Worm (Caenorhabditis elegans) whole organism, dauer: ENCODE data around the gene F27C8.3.
"Not testable (repeated sequence)": the region's sequence is repeated elsewhere in the genome, so short reads cannot be mapped to it uniquely, and the experiment has no call there.

Experiments
- unc-62 ChIP-seq: sonication (generic microtip); optimal IDR thresholded peaks from 2 replicates; lab custom pipeline; 2017; ENCODE audit warnings: missing biosample characterization, missing genetic modification reagents, missing genetic modification characterization

F27C8.3 gene

DNA sequence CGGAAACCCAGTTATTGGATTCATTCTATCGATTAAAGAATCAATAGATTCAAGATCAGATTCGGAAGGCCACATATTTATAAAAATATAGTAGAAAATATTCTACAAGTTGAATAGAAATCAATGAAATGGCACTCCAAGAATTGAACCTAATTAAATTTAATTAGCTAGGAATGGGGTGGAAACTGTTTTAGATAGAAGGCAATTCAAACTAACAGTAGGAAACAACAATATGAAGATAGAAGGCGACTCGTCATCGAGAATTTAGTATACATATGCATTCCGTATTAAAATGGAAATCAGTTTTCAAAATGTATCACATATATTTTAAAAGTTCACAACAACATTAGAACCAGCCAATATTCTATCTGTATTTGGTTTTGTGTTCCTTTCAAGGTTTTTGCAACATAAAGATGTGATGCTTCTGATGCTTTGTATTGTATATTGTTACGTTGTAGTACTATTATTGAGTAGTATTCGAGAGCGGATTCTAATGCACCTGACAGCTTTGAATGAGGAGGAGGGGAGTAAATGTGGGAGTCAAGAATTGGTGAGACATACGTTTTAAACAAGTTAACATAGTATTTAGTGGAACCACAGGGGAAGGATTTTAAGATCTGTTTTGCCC lies at the start of gene F27C8.3, which contains the start of gene F27C8.2:
Gene F27C8.3, minus strand, starts transcription at position 101 of the 628 bp plus-strand sequence.
Gene F27C8.2, plus strand, starts transcription at position 578 of the 628 bp plus-strand sequence.
- not testable (repeated sequence) for TF ChIP-seq unc-62

DNA sequence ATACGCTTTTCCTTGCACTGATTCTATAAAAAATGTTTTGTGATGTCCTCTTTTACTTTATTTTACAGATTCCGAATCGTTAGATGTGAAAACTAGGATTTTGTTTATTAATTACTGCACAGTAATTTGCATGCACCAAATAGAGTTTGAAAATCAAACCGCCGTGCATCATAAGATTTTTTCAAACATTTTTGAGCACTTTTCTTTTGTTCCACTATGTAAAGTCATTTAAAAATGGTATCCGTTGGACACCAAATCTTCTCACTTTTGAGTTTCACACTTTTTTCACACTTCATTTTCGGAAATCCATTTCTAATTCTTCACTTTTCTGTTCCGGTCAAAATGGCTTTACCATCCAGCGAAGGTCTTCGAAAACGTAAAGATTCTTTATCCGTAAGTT lies 47.5 kb upstream of the F27C8.3 start, which contains the start of gene degl-2:
Gene degl-2, plus strand, starts transcription at position 301 of the 400 bp plus-strand sequence.
- no peak for TF ChIP-seq unc-62

DNA sequence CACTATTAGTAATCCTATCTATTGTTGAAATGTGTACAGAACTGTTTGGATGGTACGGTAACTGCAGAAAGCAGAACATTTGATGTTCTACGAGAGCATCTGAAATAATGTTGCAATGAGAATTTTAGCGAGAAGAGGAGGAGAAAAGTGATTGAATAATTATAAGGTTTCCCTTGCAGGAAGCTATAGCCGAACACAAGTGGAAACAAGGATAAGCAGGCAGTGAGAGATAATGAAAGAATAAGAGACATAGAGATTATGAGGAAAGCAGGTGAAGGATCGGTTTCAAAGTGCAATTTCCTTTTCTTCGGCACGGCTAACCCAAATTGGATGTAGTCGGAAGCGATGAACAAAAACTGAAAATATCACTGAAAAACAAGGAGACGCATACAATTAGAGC lies 46.2 kb upstream of the F27C8.3 start, which contains the start of gene del-2:
Gene del-2, minus strand, starts transcription at position 101 of the 400 bp plus-strand sequence.
- no peak for TF ChIP-seq unc-62

DNA sequence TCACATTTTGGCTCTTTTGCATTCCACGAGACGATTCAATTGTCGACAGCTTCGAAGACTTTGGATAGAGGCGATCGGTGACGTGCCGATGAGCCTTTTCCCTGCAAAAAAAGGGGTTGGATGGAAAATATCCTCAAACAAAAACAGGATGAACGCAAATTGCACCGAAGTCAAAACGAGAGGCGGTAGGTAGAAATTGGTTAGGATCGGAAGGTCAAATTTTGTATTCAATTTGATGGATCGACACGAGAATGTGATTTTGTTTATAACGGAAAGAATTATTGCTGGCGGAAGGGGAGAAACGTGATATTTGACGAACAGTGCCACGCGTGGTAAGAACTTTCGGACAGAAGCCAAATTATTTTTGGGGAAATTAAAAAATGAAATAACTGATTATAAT lies 39.2 kb upstream of the F27C8.3 start, which contains the start of gene mca-1:
Gene mca-1, minus strand, starts transcription at position 101 of the 400 bp plus-strand sequence.
- no peak for TF ChIP-seq unc-62

DNA sequence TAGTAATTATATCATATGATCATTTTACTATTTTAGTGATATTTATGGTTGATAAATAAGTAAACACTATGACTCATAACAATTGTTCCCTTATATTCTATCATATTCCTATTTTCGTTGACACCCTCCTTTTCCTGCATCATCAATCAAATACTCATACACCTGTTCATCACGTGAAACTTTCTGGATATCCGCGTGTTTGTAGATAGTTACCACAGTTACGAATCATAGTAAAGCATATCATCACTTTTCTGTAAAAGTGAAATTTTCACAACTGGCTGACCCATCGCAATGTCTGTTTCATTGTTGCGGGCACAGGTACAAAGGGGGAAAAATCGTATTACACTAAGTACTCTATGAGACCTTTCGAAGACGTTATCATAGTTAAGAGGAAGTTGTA lies 38.2 kb upstream of the F27C8.3 start:
- TF ChIP-seq unc-62: no peak

DNA sequence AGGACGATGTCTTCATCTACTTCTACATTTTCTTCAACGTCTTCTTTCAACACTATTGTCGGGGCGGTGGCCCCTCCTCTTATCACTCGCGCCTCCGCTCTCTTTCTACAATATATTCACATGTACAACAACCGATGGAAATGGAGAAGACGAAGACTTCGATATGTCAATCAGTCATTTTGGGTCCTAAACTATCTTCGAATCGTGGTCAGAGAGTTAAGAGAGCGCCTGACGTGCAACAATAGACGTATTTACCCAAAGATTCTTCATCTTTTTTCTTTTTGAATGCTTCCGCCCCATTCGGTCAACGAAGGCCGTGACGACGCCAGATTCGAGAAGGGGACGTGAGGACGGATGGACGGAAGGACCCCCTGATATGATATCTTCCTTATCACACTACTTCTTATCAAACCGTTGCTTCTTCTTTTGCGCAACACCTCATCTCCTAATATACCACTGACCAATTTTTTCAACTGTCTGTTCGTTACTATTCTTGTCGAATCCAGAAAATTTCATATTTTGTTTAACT lies 37.4 kb upstream of the F27C8.3 start:
- no peak for TF ChIP-seq unc-62

DNA sequence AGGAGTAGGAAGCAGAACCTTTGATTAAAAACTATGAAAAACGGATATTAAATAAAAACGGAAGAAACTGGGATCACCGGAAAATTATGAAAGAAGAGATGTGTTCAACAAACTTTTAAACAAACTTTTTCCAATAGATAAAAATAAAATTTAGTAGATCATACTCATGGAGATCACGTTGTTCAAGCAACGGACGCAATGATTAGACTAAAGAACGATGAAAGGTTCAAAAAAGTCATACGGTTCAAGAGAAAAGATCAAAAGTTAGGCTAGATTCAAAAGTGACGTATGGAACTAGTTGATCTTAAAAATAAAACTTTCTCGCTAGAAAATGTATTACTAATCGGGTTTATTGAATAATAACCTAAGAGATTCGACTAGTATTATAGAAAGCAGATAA lies 36.4 kb upstream of the F27C8.3 start:
- no peak for TF ChIP-seq unc-62

DNA sequence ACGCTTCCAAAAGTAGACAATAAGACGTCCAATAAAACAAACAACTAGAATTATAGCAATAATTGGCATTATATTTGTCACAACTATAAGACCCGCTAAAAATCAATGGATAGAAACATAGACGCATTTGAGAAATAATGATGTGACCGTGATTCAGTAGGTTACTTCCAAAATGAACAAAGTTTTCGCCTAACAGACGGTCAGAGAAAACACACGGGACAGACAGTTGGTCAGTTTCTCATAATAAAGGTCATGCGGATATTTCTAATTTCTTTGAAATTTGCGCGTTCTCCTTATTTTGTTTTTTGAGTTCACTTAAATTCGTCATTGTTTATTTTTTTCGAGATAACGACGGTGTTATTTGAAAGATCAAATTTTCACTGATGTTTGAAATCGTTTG lies 35.9 kb upstream of the F27C8.3 start:
- TF ChIP-seq unc-62: no peak

DNA sequence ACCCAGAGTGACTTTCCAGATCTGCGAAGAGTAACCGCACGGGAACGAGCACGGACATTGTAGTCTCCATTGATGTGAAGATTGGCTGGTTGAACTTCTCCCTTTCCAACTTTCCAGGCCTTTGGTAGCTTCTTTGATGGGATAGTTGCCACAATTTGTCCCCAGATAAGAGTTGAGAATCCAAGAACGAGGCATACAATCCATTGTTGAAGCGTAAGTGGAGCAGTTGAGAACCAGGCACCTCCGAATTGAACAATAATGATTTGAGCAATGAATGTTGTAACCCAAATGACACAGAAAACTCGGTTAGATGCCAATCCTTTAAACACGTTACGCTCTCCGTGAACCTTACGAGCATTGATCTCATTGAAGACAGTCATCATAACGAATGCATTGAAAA lies 31.4 kb upstream of the F27C8.3 start:
- no peak for TF ChIP-seq unc-62

DNA sequence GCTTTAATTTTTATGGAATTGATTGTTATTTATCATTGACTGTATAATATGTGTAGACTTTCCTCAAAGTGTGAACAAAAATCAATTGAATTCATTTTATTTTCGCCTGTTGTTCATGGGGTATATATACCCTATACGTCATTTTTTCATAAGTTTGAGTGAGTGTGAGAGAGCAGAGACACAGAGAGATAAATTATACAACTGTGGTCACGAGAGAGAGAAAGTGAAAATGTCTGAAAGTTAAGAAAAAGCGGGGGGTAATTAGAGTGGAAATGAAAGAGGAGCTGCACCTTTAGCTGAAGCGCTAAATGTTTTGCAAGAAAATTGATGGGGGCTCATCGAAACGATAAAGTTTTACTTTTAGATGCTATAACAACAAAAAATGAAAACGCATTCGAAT lies 30.1 kb upstream of the F27C8.3 start:
- TF ChIP-seq unc-62: no peak

DNA sequence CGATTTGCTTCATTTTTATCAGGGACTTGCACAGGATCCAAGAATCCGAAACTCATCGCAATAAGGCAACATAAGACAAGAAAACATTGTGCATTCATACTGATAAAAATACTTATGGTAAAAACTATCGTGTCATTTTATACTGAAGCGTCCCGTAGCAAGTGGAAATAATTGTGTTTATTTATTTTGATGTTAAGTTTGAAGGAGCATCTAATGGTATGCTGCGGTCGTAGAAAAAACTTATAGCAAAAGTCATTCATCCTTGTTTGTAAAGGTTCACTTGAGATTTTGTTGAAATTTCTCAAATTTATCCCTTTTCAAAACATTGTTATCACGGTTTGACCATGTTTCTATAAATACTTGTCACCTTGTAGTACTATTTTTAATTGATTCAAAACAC lies 29.3 kb upstream of the F27C8.3 start, which contains the start of gene W09C2.10:
Gene W09C2.10, minus strand, starts transcription at position 101 of the 400 bp plus-strand sequence.
- TF ChIP-seq unc-62: no peak

DNA sequence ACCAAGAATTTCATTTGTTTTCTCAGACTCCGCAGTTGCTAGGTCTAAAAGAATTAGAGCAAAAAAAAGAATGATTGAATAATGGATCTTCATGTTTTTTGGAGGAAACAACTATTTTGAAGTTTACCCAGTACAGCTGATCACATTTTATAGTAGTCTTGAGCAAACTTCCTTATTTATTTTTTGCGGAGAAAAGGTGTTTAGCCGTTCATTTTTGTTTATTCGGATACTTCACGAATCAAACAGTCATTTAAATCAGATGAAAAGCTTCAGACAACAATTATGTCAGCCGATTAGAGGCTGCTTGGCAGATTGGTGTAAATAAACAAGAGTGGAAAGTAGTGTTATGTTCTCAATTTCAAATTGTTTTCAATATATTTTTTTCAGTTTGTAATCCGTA lies 28.6 kb upstream of the F27C8.3 start, which contains the start of gene W09C2.8:
Gene W09C2.8, minus strand, starts transcription at position 101 of the 400 bp plus-strand sequence.
- TF ChIP-seq unc-62: no peak

DNA sequence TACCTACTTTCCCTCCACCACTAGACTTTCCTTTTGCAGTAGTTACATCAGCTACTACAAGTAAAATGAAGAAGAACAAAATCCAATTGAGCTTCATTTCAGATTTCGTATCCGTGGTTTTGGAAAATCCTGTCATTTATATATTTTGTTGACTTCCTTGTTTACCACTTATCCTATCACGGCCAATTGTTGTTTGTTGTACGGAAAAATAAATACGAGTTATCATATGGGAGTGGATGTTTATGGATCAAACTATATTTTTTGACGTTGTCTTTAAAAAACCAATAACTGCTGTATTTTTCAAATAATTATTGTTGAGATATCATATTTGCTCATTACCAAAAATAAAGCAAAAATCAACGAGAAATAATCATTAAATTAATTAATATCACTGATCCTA lies 27.6 kb upstream of the F27C8.3 start, which contains the start of gene W09C2.9:
Gene W09C2.9, minus strand, starts transcription at position 101 of the 400 bp plus-strand sequence.
- no peak for TF ChIP-seq unc-62

DNA sequence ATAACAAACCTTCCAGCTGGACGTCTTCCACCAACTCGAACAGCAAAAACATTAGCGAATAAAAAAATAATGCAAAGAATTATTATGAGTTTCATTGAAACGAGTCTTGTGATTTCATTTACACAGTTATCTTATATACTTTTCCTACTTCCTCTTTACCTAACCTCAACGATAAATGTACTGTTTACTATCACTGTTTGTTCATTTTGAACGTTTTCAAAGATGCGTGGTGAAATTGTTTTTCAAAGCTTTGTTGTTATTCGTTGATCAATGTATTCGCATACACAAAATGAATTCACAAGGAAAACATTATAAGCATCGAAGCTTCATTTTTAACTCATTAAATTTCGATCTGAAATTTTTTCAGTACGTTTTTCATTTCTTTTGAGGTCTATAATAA lies 26.6 kb upstream of the F27C8.3 start, which contains the start of gene W09C2.7:
Gene W09C2.7, minus strand, starts transcription at position 101 of the 400 bp plus-strand sequence.
- TF ChIP-seq unc-62: no peak

DNA sequence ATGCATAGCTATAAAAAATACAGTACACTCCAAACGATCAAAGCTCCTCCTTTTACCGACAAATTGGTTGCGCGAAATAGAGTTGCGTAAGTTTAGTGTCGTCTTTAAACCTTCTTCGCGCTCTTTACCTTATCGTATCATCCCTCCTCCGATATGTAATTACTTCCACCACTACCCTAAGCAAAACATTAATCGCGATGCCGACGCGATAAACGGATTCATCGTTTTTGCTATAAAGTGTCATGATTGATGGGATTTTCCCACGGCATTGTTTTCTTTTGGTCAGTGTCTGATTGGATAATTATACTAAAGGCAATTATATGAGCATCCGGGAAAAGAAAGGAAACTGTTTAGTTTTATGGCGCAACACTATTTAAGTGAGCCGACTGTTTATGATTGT lies 23.2 kb upstream of the F27C8.3 start:
- no peak for TF ChIP-seq unc-62

DNA sequence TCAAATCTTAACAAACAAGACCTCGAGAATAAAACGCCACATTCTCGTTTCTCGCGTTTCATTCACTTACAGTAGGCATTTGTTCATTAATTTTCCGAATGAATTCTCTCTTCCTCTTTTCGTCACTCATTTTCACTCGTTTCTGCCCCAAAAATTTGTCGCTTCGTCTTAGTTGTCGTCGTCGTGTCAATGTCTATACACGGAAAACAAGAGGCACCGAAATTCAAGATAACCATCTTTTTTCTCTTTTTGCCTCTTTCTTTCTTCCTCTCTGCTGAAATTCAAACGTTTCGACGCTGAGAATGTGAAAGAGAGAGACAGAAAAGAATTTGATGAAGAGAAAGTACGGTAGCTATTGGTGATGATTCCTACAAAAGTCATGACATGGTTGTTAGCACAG lies 22.3 kb upstream of the F27C8.3 start:
- TF ChIP-seq unc-62: no peak

DNA sequence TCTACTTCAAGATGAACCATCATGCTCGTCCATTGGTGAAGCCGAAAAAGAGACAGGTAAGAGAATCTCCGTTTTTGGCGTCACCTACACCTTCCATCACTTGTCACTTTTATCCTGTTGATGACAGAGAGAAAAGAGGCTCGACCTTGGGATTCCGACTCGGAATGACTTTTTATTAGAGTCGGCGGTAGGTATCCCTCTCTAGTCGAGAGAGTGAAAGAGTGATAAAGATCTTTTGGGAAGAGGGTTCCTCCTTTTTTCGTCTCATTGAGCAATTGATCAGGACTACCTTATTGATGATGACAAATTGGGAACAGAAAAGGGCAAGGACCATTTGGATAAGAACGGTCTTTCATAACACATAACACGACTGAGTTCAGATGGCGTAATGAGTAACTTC lies 21.7 kb upstream of the F27C8.3 start:
- TF ChIP-seq unc-62: no peak

DNA sequence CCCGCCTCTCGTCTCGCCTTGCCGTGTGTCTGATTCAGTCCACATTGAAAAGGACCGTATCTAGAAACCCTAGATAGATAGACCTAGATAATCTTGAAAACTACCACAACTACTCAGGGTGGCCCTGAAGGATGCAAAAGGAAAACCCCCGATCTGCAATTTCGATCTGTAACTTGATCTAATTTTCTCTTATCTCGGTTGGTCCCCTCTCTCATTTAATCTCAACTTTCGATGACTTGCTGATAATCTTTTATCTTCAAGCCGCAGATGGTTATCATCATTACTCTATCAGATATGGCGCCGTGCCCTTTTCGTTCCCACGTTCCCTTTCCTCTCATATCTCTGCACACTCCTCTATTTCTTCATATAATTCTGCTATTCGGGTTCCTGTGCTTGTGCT lies 19.8 kb upstream of the F27C8.3 start:
- TF ChIP-seq unc-62: no peak
